Worm (Caenorhabditis elegans) whole organism, early embryonic: ENCODE measurements around the gene cyc-2.1.

ENCODE experiments used
- B0310.2 ChIP-seq: sonication (generic microtip); optimal IDR thresholded peaks from 2 replicates; lab custom pipeline; 2016; ENCODE audit warnings: mild to moderate bottlenecking, missing genetic modification characterization, missing compliant biosample characterization
- F13C5.2 ChIP-seq: sonication (generic microtip); optimal IDR thresholded peaks from 2 replicates; lab custom pipeline; 2017; ENCODE audit warnings: mild to moderate bottlenecking, missing genetic modification characterization, inconsistent platforms, missing compliant biosample characterization
- aly-1 ChIP-seq: sonication (generic microtip); optimal IDR thresholded peaks from 2 replicates; lab custom pipeline; 2016; ENCODE audit warnings: missing genetic modification characterization, missing compliant biosample characterization
- ama-1 ChIP-seq: fragments of 150-350 bp; optimal IDR thresholded peaks from 2 replicates; lab custom pipeline; 2014
- ceh-13 ChIP-seq: fragments of 200-800 bp; sonication (Bioruptor generic); optimal IDR thresholded peaks from 2 replicates; lab custom pipeline; 2018; ENCODE audit warnings: mild to moderate bottlenecking, missing genetic modification characterization, missing compliant biosample characterization
- ceh-36 ChIP-seq: sonication (generic microtip); optimal IDR thresholded peaks from 2 replicates; lab custom pipeline; 2016; ENCODE audit warnings: missing genetic modification characterization, inconsistent platforms, missing compliant biosample characterization
- ets-7 ChIP-seq: sonication (generic microtip); optimal IDR thresholded peaks from 2 replicates; lab custom pipeline; 2016; ENCODE audit warnings: missing genotype, missing genetic modification characterization, missing compliant biosample characterization
- flt-1 ChIP-seq: fragments of 200-800 bp; sonication (Bioruptor generic); IDR thresholded peaks from 2 replicates; pipeline ENCODE4 v1.3.6; 2022; ENCODE audit warnings: missing genetic modification characterization, missing compliant biosample characterization
- hmbx-1 ChIP-seq: sonication (generic microtip); optimal IDR thresholded peaks from 2 replicates; lab custom pipeline; 2016; ENCODE audit warnings: mild to moderate bottlenecking, missing genetic modification characterization, missing compliant biosample characterization
- hmg-4 ChIP-seq: fragments of 200-800 bp; sonication (Bioruptor generic); optimal IDR thresholded peaks from 2 replicates; lab custom pipeline; 2018; ENCODE audit warnings: mild to moderate bottlenecking, missing genetic modification characterization, missing compliant biosample characterization
- hnd-1 ChIP-seq: sonication (generic microtip); optimal IDR thresholded peaks from 2 replicates; lab custom pipeline; 2016; ENCODE audit warnings: missing genetic modification characterization, missing compliant biosample characterization
- pes-1 ChIP-seq: fragments of 200-800 bp; sonication (Bioruptor generic); IDR thresholded peaks from 2 replicates; pipeline ENCODE4 v1.3.6; 2022; ENCODE audit warnings: missing genetic modification reagents, missing genetic modification characterization, missing compliant biosample characterization
- scrt-1 ChIP-seq: fragments of 200-800 bp; sonication (Bioruptor generic); IDR thresholded peaks from 2 replicates; pipeline ENCODE4 v1.3.6; 2022; ENCODE audit warnings: missing genetic modification characterization, missing compliant biosample characterization
- sea-1 ChIP-seq: fragments of 200-800 bp; sonication (Bioruptor generic); conservative IDR thresholded peaks from 2 replicates; pipeline ENCODE4 v1.3.6; 2022; ENCODE audit warnings: missing genetic modification characterization, missing compliant biosample characterization
- tbx-11 ChIP-seq: fragments of 200-800 bp; sonication (Bioruptor generic); IDR thresholded peaks from 2 replicates; pipeline ENCODE4 v1.3.6; 2022; ENCODE audit warnings: missing genetic modification characterization, missing compliant biosample characterization
- tbx-37 ChIP-seq: fragments of 200-800 bp; sonication (Bioruptor generic); conservative IDR thresholded peaks from 2 replicates; pipeline ENCODE4 v1.3.6; 2022; ENCODE audit warnings: missing genetic modification reagents, missing genetic modification characterization, missing compliant biosample characterization
- tra-4 ChIP-seq: sonication (generic microtip); optimal IDR thresholded peaks from 2 replicates; lab custom pipeline; 2017; ENCODE audit warnings: missing genetic modification characterization, missing compliant biosample characterization

cyc-2.1 gene

ce11 chrIV:4748408-4749105 is at the start of gene cyc-2.1:
TSS of gene cyc-2.1 (minus strand) at chrIV:4749012.
- TF ChIP-seq flt-1 (0 out of 2 replicates have a peak, but pooled peaks have one; percentile 4), pes-1 (GFP tag; lab: Robert Waterston, UW) (no peak), tbx-11 (GFP tag; lab: Robert Waterston, UW) (0 out of 2 replicates have a peak, but pooled peaks have one; percentile 31), hmbx-1 (tag; lab: Kevin White, UChicago) (no peak), sea-1 (GFP tag; lab: Robert Waterston, UW) (0 out of 2 replicates have a peak, but pooled peaks have one; percentile 28), tra-4 (tag; lab: Kevin White, UChicago) (no peak), ama-1 (lab: Kevin White, UChicago) (peak; percentile 3), hmg-4 (peak; percentile 49), scrt-1 (peak; percentile 64), F13C5.2 (tag; lab: Kevin White, UChicago) (peak; percentile 38), B0310.2 (tag; lab: Kevin White, UChicago) (no peak), ceh-13 (GFP tag; lab: Kevin White, UChicago) (no peak), tbx-37 (no peak)

- no peak for TF ChIP-seq aly-1 (tag; lab: Kevin White, UChicago)
- TF ChIP-seq ets-7 (tag; lab: Kevin White, UChicago): no peak
- no peak for TF ChIP-seq flt-1
- TF ChIP-seq pes-1 (GFP tag; lab: Robert Waterston, UW): no peak
- no peak for TF ChIP-seq sea-1 (GFP tag; lab: Robert Waterston, UW)
- TF ChIP-seq tbx-37: no peak
- no peak for TF ChIP-seq hnd-1 (tag; lab: Kevin White, UChicago)
- TF ChIP-seq ama-1 (lab: Kevin White, UChicago): no peak
- TF ChIP-seq F13C5.2 (tag; lab: Kevin White, UChicago): no peak
- TF ChIP-seq ceh-13 (GFP tag; lab: Kevin White, UChicago): no peak
- no peak for TF ChIP-seq scrt-1
- no peak for TF ChIP-seq ceh-36 (tag; lab: Kevin White, UChicago)
Measured at ce11 chrIV:4795111-4795510, 46.3 kb upstream of the cyc-2.1 start.

- TF ChIP-seq ceh-13 (GFP tag; lab: Kevin White, UChicago): no peak
Measured at ce11 chrIV:4789445-4789844, 40.6 kb upstream of the cyc-2.1 start, which contains the start of gene R11E3.1. TSS of gene R11E3.1 (plus strand) at chrIV:4789745.

- TF ChIP-seq tra-4 (tag; lab: Kevin White, UChicago): no peak
- TF ChIP-seq sea-1 (GFP tag; lab: Robert Waterston, UW): no peak
- no peak for TF ChIP-seq hmbx-1 (tag; lab: Kevin White, UChicago)
- TF ChIP-seq ceh-13 (GFP tag; lab: Kevin White, UChicago): no peak
- TF ChIP-seq flt-1: no peak
- no peak for TF ChIP-seq B0310.2 (tag; lab: Kevin White, UChicago)
- TF ChIP-seq hmg-4: no peak
- TF ChIP-seq ets-7 (tag; lab: Kevin White, UChicago): no peak
- no peak for TF ChIP-seq ceh-36 (tag; lab: Kevin White, UChicago)
- TF ChIP-seq aly-1 (tag; lab: Kevin White, UChicago): no peak
- no peak for TF ChIP-seq ama-1 (lab: Kevin White, UChicago)
Measured at ce11 chrIV:4788332-4788731, 39.5 kb upstream of the cyc-2.1 start, which contains the start of gene nhr-104. TSS of gene nhr-104 (minus strand) at chrIV:4788692.

ce11 chrIV:4781123-4781522 is 32.3 kb upstream of the cyc-2.1 start:
- TF ChIP-seq pes-1 (GFP tag; lab: Robert Waterston, UW): no peak
- peak; percentile 18 for TF ChIP-seq F13C5.2 (tag; lab: Kevin White, UChicago)
- peak; percentile 55 for TF ChIP-seq hmg-4

ce11 chrIV:4780129-4780528 is 31.3 kb upstream of the cyc-2.1 start, which contains the start of gene set-15:
TSS of gene set-15 (minus strand) at chrIV:4780229.
- TF ChIP-seq tbx-11 (GFP tag; lab: Robert Waterston, UW) (no peak), aly-1 (tag; lab: Kevin White, UChicago) (no peak), sea-1 (GFP tag; lab: Robert Waterston, UW) (no peak), tra-4 (tag; lab: Kevin White, UChicago) (no peak), flt-1 (no peak), hmbx-1 (tag; lab: Kevin White, UChicago) (no peak), pes-1 (GFP tag; lab: Robert Waterston, UW) (no peak), ceh-13 (GFP tag; lab: Kevin White, UChicago) (no peak), scrt-1 (no peak), ceh-36 (tag; lab: Kevin White, UChicago) (no peak), F13C5.2 (tag; lab: Kevin White, UChicago) (no peak), ama-1 (lab: Kevin White, UChicago) (no peak), tbx-37 (no peak), hnd-1 (tag; lab: Kevin White, UChicago) (no peak), B0310.2 (tag; lab: Kevin White, UChicago) (no peak)

- TF ChIP-seq tbx-37: no peak
- TF ChIP-seq hmbx-1 (tag; lab: Kevin White, UChicago): no peak
- TF ChIP-seq ets-7 (tag; lab: Kevin White, UChicago): no peak
- TF ChIP-seq sea-1 (GFP tag; lab: Robert Waterston, UW): no peak
- no peak for TF ChIP-seq F13C5.2 (tag; lab: Kevin White, UChicago)
- no peak for TF ChIP-seq ceh-13 (GFP tag; lab: Kevin White, UChicago)
Measured at ce11 chrIV:4776501-4776900, 27.7 kb upstream of the cyc-2.1 start.

- no peak for TF ChIP-seq tra-4 (tag; lab: Kevin White, UChicago)
- TF ChIP-seq tbx-11 (GFP tag; lab: Robert Waterston, UW): no peak
- no peak for TF ChIP-seq aly-1 (tag; lab: Kevin White, UChicago)
- TF ChIP-seq flt-1: no peak
- TF ChIP-seq sea-1 (GFP tag; lab: Robert Waterston, UW): no peak
- TF ChIP-seq hmbx-1 (tag; lab: Kevin White, UChicago): no peak
- no peak for TF ChIP-seq tbx-37
- TF ChIP-seq scrt-1: no peak
- no peak for TF ChIP-seq ets-7 (tag; lab: Kevin White, UChicago)
- no peak for TF ChIP-seq hnd-1 (tag; lab: Kevin White, UChicago)
- no peak for TF ChIP-seq pes-1 (GFP tag; lab: Robert Waterston, UW)
- no peak for TF ChIP-seq B0310.2 (tag; lab: Kevin White, UChicago)
- no peak for TF ChIP-seq ceh-13 (GFP tag; lab: Kevin White, UChicago)
- TF ChIP-seq hmg-4: no peak
Measured at ce11 chrIV:4776001-4776400, 27.2 kb upstream of the cyc-2.1 start, which contains the start of gene R11E3.19. TSS of gene R11E3.19 (minus strand) at chrIV:4776101.
